Worm (Caenorhabditis elegans): ENCODE measurements around the gene fbxc-27.

Gene fbxc-27

ce11 chrII:909554-909953, at the start of gene fbxc-27, which contains the start of gene fbxc-24:
TSS of gene fbxc-27 (plus strand) at chrII:909769.
TSS of gene fbxc-24 (minus strand) at chrII:909654.
- TF ChIP-seq lir-1 (GFP tag; conservative IDR thresholded peaks at IDR 0.05) (no peak), unc-130 (GFP tag; optimal IDR thresholded peaks at IDR 0.05) (no peak), mes-4 (tag; optimal IDR thresholded peaks at IDR 0.05) (no peak), F52B5.7 (tag; optimal IDR thresholded peaks at IDR 0.05) (no peak), die-1 (tag; optimal IDR thresholded peaks at IDR 0.05) (no peak), ceh-91 (GFP tag; IDR thresholded peaks at IDR 0.05) (no peak), tlf-1 (GFP tag; optimal IDR thresholded peaks at IDR 0.05) (no peak)

- no peak for TF ChIP-seq rcor-1 (GFP tag; IDR thresholded peaks at IDR 0.05)
- TF ChIP-seq xnd-1 (tag; optimal IDR thresholded peaks at IDR 0.05), result no peak
- no peak for TF ChIP-seq let-526 (GFP tag; IDR thresholded peaks at IDR 0.05)
- no peak for TF ChIP-seq madf-10 (tag; optimal IDR thresholded peaks at IDR 0.05)
- no peak for TF ChIP-seq lin-40 (tag; optimal IDR thresholded peaks at IDR 0.05)
- no peak for TF ChIP-seq F10E7.11 (tag; optimal IDR thresholded peaks at IDR 0.05)
- TF ChIP-seq let-607 (tag; optimal IDR thresholded peaks at IDR 0.05), result no peak
- TF ChIP-seq hlh-12 (tag; optimal IDR thresholded peaks at IDR 0.05), result no peak
- no peak for TF ChIP-seq D2030.7 (GFP tag; IDR thresholded peaks at IDR 0.05)
- no peak for TF ChIP-seq sea-2 (GFP tag; IDR thresholded peaks at IDR 0.05)
- no peak for TF ChIP-seq rpc-1 (optimal IDR thresholded peaks at IDR 0.05)
- TF ChIP-seq rpc-1 (tag; optimal IDR thresholded peaks at IDR 0.05), result no peak
- no peak for TF ChIP-seq ceh-40 (GFP tag; IDR thresholded peaks at IDR 0.05)
- no peak for TF ChIP-seq hmg-1.2 (GFP tag; IDR thresholded peaks at IDR 0.05)
- no peak for TF ChIP-seq ztf-18 (tag; optimal IDR thresholded peaks at IDR 0.05)
- no peak for TF ChIP-seq somi-1 (GFP tag; optimal IDR thresholded peaks at IDR 0.05)
- no peak for TF ChIP-seq T26A5.8 (tag; optimal IDR thresholded peaks at IDR 0.05)
Measured at ce11 chrII:861564-861963, 48.0 kb upstream of the fbxc-27 start, which contains the start of gene Y46B2A.4. TSS of gene Y46B2A.4 (plus strand) at chrII:861864.

ce11 chrII:866801-867200, 42.8 kb upstream of the fbxc-27 start, which contains the start of gene Y46B2A.3:
TSS of gene Y46B2A.3 (minus strand) at chrII:866901.
- TF ChIP-seq ceh-79 (tag; optimal IDR thresholded peaks at IDR 0.05) (no peak), D2030.7 (GFP tag; IDR thresholded peaks at IDR 0.05) (no peak), sptf-2 (GFP tag; optimal IDR thresholded peaks at IDR 0.05) (no peak), zim-3 (tag; optimal IDR thresholded peaks at IDR 0.05) (no peak), snpc-4 (GFP tag; optimal IDR thresholded peaks at IDR 0.05) (no peak), snpc-4 (tag; optimal IDR thresholded peaks at IDR 0.05) (no peak), snpc-3.4 (tag; optimal IDR thresholded peaks at IDR 0.05) (no peak), ztf-22 (GFP tag; optimal IDR thresholded peaks at IDR 0.05) (no peak), madf-6 (GFP tag; IDR thresholded peaks at IDR 0.05) (no peak), tlf-1 (GFP tag; optimal IDR thresholded peaks at IDR 0.05) (no peak), madf-3 (GFP tag; IDR thresholded peaks at IDR 0.05) (no peak), T26A5.8 (tag; optimal IDR thresholded peaks at IDR 0.05) (no peak), zfh-2 (GFP tag; conservative IDR thresholded peaks at IDR 0.05) (no peak)

ce11 chrII:868240-868864, 41.2 kb upstream of the fbxc-27 start, which contains the start of gene fbxc-51:
TSS of gene fbxc-51 (plus strand) at chrII:868814.
- TF ChIP-seq dox-1 (GFP tag; IDR thresholded peaks at IDR 0.05), result no peak
- TF ChIP-seq hlh-12 (tag; optimal IDR thresholded peaks at IDR 0.05), result no peak
- TF ChIP-seq K12H6.12 (tag; optimal IDR thresholded peaks at IDR 0.05), result no peak
- TF ChIP-seq mxl-1 (tag; optimal IDR thresholded peaks at IDR 0.05), result no peak
- TF ChIP-seq madf-6 (GFP tag; IDR thresholded peaks at IDR 0.05), result no peak
- no peak for TF ChIP-seq F52B5.7 (tag; optimal IDR thresholded peaks at IDR 0.05)
- TF ChIP-seq Y79H2A.3 (GFP tag; conservative IDR thresholded peaks at IDR 0.05), result no peak
- no peak for TF ChIP-seq nhr-90 (tag; optimal IDR thresholded peaks at IDR 0.05)

All from whole organism, young adult.